Fruit fly (Drosophila melanogaster) whole organism, embryonic: ENCODE results near the gene pot.

Source experiments
- Antp ChIP-seq: fragments of 200-800 bp; sonication (Bioruptor generic); optimal IDR thresholded peaks from 3 replicates; lab custom pipeline; 2016; ENCODE audit warnings: missing biosample characterization, missing genetic modification characterization
- CG10267 ChIP-seq: fragments of 200-800 bp; sonication (Bioruptor generic); optimal IDR thresholded peaks from 2 replicates; lab custom pipeline; 2018; ENCODE audit warnings: missing biosample characterization, mild to moderate bottlenecking, missing genetic modification characterization, moderate library complexity
- CG11456 ChIP-seq: fragments of 200-800 bp; sonication (Bioruptor generic); IDR thresholded peaks from 3 replicates; pipeline ENCODE4 v1.3.6; 2022; ENCODE audit warnings: missing biosample characterization, missing genetic modification characterization
- CG12155 ChIP-seq: fragments of 200-800 bp; sonication (Bioruptor generic); optimal IDR thresholded peaks from 3 replicates; lab custom pipeline; 2016; ENCODE audit warnings: missing biosample characterization, missing genetic modification characterization
- CG12391 ChIP-seq: fragments of 200-800 bp; sonication (Bioruptor generic); optimal IDR thresholded peaks from 3 replicates; lab custom pipeline; 2018; ENCODE audit warnings: missing biosample characterization, mild to moderate bottlenecking, missing genetic modification characterization, moderate library complexity
- CG12659 ChIP-seq: fragments of 200-800 bp; sonication (Bioruptor generic); optimal IDR thresholded peaks from 3 replicates; lab custom pipeline; 2017; ENCODE audit warnings: mild to moderate bottlenecking, missing biosample characterization, missing genetic modification reagents, missing genetic modification characterization
- CG13424 ChIP-seq: fragments of 200-800 bp; sonication (Bioruptor generic); optimal IDR thresholded peaks from 2 replicates; lab custom pipeline; 2019; ENCODE audit warnings: missing biosample characterization, mild to moderate bottlenecking, missing genetic modification characterization, moderate library complexity
- CG14441 ChIP-seq: fragments of 200-800 bp; sonication (Bioruptor generic); IDR thresholded peaks from 2 replicates; pipeline ENCODE4 v1.3.6; 2022; ENCODE audit warnings: missing biosample characterization, missing genetic modification characterization
- CG17328 ChIP-seq: fragments of 200-800 bp; sonication (Bioruptor generic); IDR thresholded peaks from 2 replicates; pipeline ENCODE4 v1.3.6; 2022; ENCODE audit warnings: missing biosample characterization, missing genetic modification characterization
- CG17359 ChIP-seq: fragments of 200-800 bp; sonication (Bioruptor generic); optimal IDR thresholded peaks from 3 replicates; lab custom pipeline; 2018; ENCODE audit warnings: missing biosample characterization, mild to moderate bottlenecking, missing genetic modification characterization, moderate library complexity
- CG17802 ChIP-seq: fragments of 200-800 bp; sonication (Bioruptor generic); optimal IDR thresholded peaks from 2 replicates; lab custom pipeline; 2018; ENCODE audit warnings: missing biosample characterization, mild to moderate bottlenecking, missing genetic modification characterization, moderate library complexity
- CG18262 ChIP-seq: fragments of 200-800 bp; optimal IDR thresholded peaks from 3 replicates; lab custom pipeline; 2019; ENCODE audit warnings: missing biosample characterization, mild to moderate bottlenecking, missing genetic modification characterization, moderate library complexity
- CG3163 ChIP-seq: fragments of 200-800 bp; sonication (Bioruptor generic); optimal IDR thresholded peaks from 3 replicates; lab custom pipeline; 2016; ENCODE audit warnings: missing biosample characterization, missing genetic modification characterization
- CG3281 ChIP-seq: fragments of 200-800 bp; sonication (Bioruptor generic); optimal IDR thresholded peaks from 3 replicates; lab custom pipeline; 2017; ENCODE audit warnings: missing biosample characterization, mild to moderate bottlenecking, missing genetic modification characterization
- CG3847 ChIP-seq: fragments of 200-800 bp; sonication (Bioruptor generic); IDR thresholded peaks from 2 replicates; pipeline ENCODE4 v1.3.6; 2022; ENCODE audit warnings: missing biosample characterization, missing genetic modification characterization
- CG42726 ChIP-seq: fragments of 200-800 bp; sonication (Bioruptor generic); IDR thresholded peaks from 2 replicates; pipeline ENCODE4 v1.3.6; 2022; ENCODE audit warnings: missing biosample characterization, missing genetic modification characterization; ENCODE audit not compliant: partially characterized antibody
- CG6272 ChIP-seq: fragments of 200-800 bp; sonication (Bioruptor generic); IDR thresholded peaks from 2 replicates; pipeline ENCODE4 v1.3.6; 2022; ENCODE audit warnings: missing biosample characterization, missing genetic modification characterization
- CG7786 ChIP-seq: fragments of 200-800 bp; sonication (Bioruptor generic); optimal IDR thresholded peaks from 2 replicates; lab custom pipeline; 2016; ENCODE audit warnings: missing biosample characterization, missing genetic modification characterization
- Camta ChIP-seq: fragments of 200-800 bp; sonication (Bioruptor generic); optimal IDR thresholded peaks from 2 replicates; lab custom pipeline; 2016; ENCODE audit warnings: missing biosample characterization, missing genetic modification characterization
- Drgx ChIP-seq: fragments of 200-800 bp; sonication (Bioruptor generic); IDR thresholded peaks from 2 replicates; pipeline ENCODE4 v1.3.6; 2022; ENCODE audit warnings: missing biosample characterization, missing genetic modification characterization
- Ets65A ChIP-seq: fragments of 200-800 bp; sonication (Bioruptor generic); peaks from one replicate; lab custom pipeline; 2016; ENCODE audit warnings: missing biosample characterization, missing genetic modification characterization
- Ets97D ChIP-seq: fragments of 200-800 bp; sonication (Bioruptor generic); optimal IDR thresholded peaks from 3 replicates; lab custom pipeline; 2016; ENCODE audit warnings: missing biosample characterization, missing genetic modification characterization
- GATAe ChIP-seq: fragments of 200-800 bp; sonication (Bioruptor generic); conservative IDR thresholded peaks from 2 replicates; pipeline ENCODE4 v1.3.6; 2022; ENCODE audit warnings: missing biosample characterization, missing genetic modification characterization
- HLH54F ChIP-seq: fragments of 200-800 bp; sonication (Bioruptor generic); optimal IDR thresholded peaks from 3 replicates; lab custom pipeline; 2016; ENCODE audit warnings: missing biosample characterization, missing genetic modification characterization
- Hr78 ChIP-seq, 2 experiments: fragments of 200-800 bp in 1 of 2; fragments of >200 bp in 1 of 2; sonication (Bioruptor generic) in 1 of 2; optimal IDR thresholded peaks; 2 replicates each; lab custom pipeline; 2017 to 2019; ENCODE audit warnings: missing biosample characterization in 2 of 2, missing genetic modification characterization in 2 of 2, mild to moderate bottlenecking in 1 of 2, moderate library complexity in 1 of 2
- Jarid2 ChIP-seq: fragments of 200-800 bp; sonication (Bioruptor generic); optimal IDR thresholded peaks from 3 replicates; lab custom pipeline; 2017; ENCODE audit warnings: mild to moderate bottlenecking, missing biosample characterization, missing genetic modification reagents, missing genetic modification characterization
- Nf-YC ChIP-seq: fragments of 200-800 bp; optimal IDR thresholded peaks from 3 replicates; lab custom pipeline; 2019; ENCODE audit warnings: missing biosample characterization, mild to moderate bottlenecking, missing genetic modification characterization, moderate library complexity
- Scr ChIP-seq: fragments of 200-800 bp; sonication (Bioruptor generic); IDR thresholded peaks from 2 replicates; pipeline ENCODE4 v1.3.6; 2022; ENCODE audit warnings: missing biosample characterization, missing genetic modification characterization; ENCODE audit not compliant: partially characterized antibody
- Side ChIP-seq: fragments of 200-800 bp; sonication (Bioruptor generic); optimal IDR thresholded peaks from 2 replicates; lab custom pipeline; 2016; ENCODE audit warnings: missing biosample characterization, missing genetic modification characterization
- Sox100B ChIP-seq: fragments of 200-800 bp; sonication (Bioruptor generic); optimal IDR thresholded peaks from 3 replicates; lab custom pipeline; 2018; ENCODE audit warnings: missing biosample characterization, mild to moderate bottlenecking, missing genetic modification characterization
- Sox102F ChIP-seq: fragments of 200-800 bp; sonication (Bioruptor generic); optimal IDR thresholded peaks from 2 replicates; lab custom pipeline; 2018; ENCODE audit warnings: missing biosample characterization, mild to moderate bottlenecking, missing genetic modification characterization, moderate library complexity
- ase ChIP-seq: fragments of 200-800 bp; sonication (Bioruptor generic); IDR thresholded peaks from 3 replicates; pipeline ENCODE4 v1.3.6; 2022; ENCODE audit warnings: missing biosample characterization, missing genetic modification characterization
- bcd ChIP-seq: fragments of 200-800 bp; sonication (Bioruptor generic); optimal IDR thresholded peaks from 2 replicates; lab custom pipeline; 2017; ENCODE audit warnings: missing biosample characterization, mild to moderate bottlenecking, missing genetic modification characterization
- cato ChIP-seq: fragments of 200-800 bp; sonication (Bioruptor generic); optimal IDR thresholded peaks from 2 replicates; lab custom pipeline; 2016; ENCODE audit warnings: missing biosample characterization, missing genetic modification characterization, borderline replicate concordance
- ci ChIP-seq: fragments of 200-800 bp; sonication (Bioruptor generic); IDR thresholded peaks from 3 replicates; pipeline ENCODE4 v1.3.6; 2022; ENCODE audit warnings: missing biosample characterization, missing genetic modification characterization
- dmrt99B ChIP-seq: fragments of 200-800 bp; sonication (Bioruptor generic); optimal IDR thresholded peaks from 2 replicates; lab custom pipeline; 2018; ENCODE audit warnings: missing biosample characterization, mild to moderate bottlenecking, missing genetic modification characterization, moderate library complexity
- eve ChIP-seq, 2 experiments: fragments of >200 bp; optimal IDR thresholded peaks; 2 replicates each; lab custom pipeline; 2017; ENCODE audit warnings: missing biosample characterization in 2 of 2, missing genetic modification characterization in 2 of 2
- grn ChIP-seq: fragments of 200-800 bp; sonication (Bioruptor generic); optimal IDR thresholded peaks from 3 replicates; lab custom pipeline; 2017; ENCODE audit warnings: missing biosample characterization, missing genetic modification characterization
- mld ChIP-seq: fragments of 200-800 bp; sonication (Bioruptor generic); IDR thresholded peaks from 3 replicates; pipeline ENCODE4 v1.3.6; 2022; ENCODE audit warnings: missing biosample characterization, missing genetic modification characterization; ENCODE audit not compliant: partially characterized antibody
- prd ChIP-seq, 3 experiments: fragments of >200 bp in 2 of 3; fragments of 200-800 bp in 1 of 3; sonication (Bioruptor generic) in 1 of 3; optimal IDR thresholded peaks in 2 of 3; IDR thresholded peaks in 1 of 3; 2 replicates in 2 of 3; 3 replicates in 1 of 3; pipeline versions ENCODE4 v1.3.6 to Lab custom; 2017 to 2022; ENCODE audit warnings: missing biosample characterization in 1 of 3, missing genetic modification characterization in 1 of 3
- pzg ChIP-seq: fragments of 200-800 bp; sonication (Bioruptor generic); optimal IDR thresholded peaks from 3 replicates; lab custom pipeline; 2018; ENCODE audit warnings: missing biosample characterization, mild to moderate bottlenecking, missing genetic modification characterization, moderate library complexity
- repo ChIP-seq: fragments of 200-800 bp; sonication (Bioruptor generic); optimal IDR thresholded peaks from 2 replicates; lab custom pipeline; 2016; ENCODE audit warnings: missing biosample characterization, missing genetic modification characterization
- sd ChIP-seq: fragments of 200-800 bp; sonication (Bioruptor generic); optimal IDR thresholded peaks from 3 replicates; lab custom pipeline; 2018; ENCODE audit warnings: missing biosample characterization, mild to moderate bottlenecking, missing genetic modification characterization, moderate library complexity
- sima ChIP-seq: fragments of 200-800 bp; sonication (Bioruptor generic); optimal IDR thresholded peaks from 2 replicates; lab custom pipeline; 2016; ENCODE audit warnings: missing biosample characterization, missing genetic modification characterization
- sisA ChIP-seq: fragments of 200-800 bp; sonication (Bioruptor generic); IDR thresholded peaks from 2 replicates; pipeline ENCODE4 v1.3.6; 2022; ENCODE audit warnings: missing biosample characterization, missing genetic modification characterization
- sob ChIP-seq: fragments of 200-800 bp; sonication (Bioruptor generic); IDR thresholded peaks from 2 replicates; pipeline ENCODE4 v1.3.6; 2022; ENCODE audit warnings: missing biosample characterization, missing genetic modification characterization
- sqz ChIP-seq: fragments of 200-800 bp; sonication (Bioruptor generic); optimal IDR thresholded peaks from 3 replicates; lab custom pipeline; 2018; ENCODE audit warnings: missing biosample characterization, mild to moderate bottlenecking, missing genetic modification characterization
- unc-4 ChIP-seq: fragments of 200-800 bp; sonication (Bioruptor generic); IDR thresholded peaks from 2 replicates; pipeline ENCODE4 v1.3.6; 2022; ENCODE audit warnings: missing biosample characterization, missing genetic modification characterization; ENCODE audit not compliant: partially characterized antibody
- vnd ChIP-seq: fragments of 200-800 bp; sonication (Bioruptor generic); IDR thresholded peaks from 3 replicates; pipeline ENCODE4 v1.3.6; 2022; ENCODE audit warnings: missing biosample characterization, missing genetic modification characterization; ENCODE audit not compliant: partially characterized antibody

The pot gene

dm6 chrX:11886976-11887375 lies 30.1 kb downstream of the pot start, which contains the start of the genes CG10353 and SelG (continued):
- TF ChIP-seq CG3847 (peak; percentile 68), unc-4 (GFP tag; lab: Robert Waterston, UW) (peak; percentile 82), mld (GFP tag; lab: Robert Waterston, UW) (peak; percentile 45; the same call in 1 of the 3 replicates), grn (GFP tag; lab: Kevin White, UChicago) (no peak), Sox100B (no peak), Antp (GFP tag; lab: Kevin White, UChicago) (peak; percentile 66), sima (GFP tag; lab: Kevin White, UChicago) (no peak), Jarid2 (GFP tag; lab: Kevin White, UChicago) (peak; percentile 14), vnd (GFP tag; lab: Robert Waterston, UW) (peak; percentile 63), dmrt99B (tag; lab: Kevin White, UChicago) (no peak), CG12155 (peak; percentile 33), CG18262 (tag; lab: Kevin White, UChicago) (peak; percentile 18), Ets97D (GFP tag; lab: Kevin White, UChicago) (peak; percentile 65), Nf-YC (tag; lab: Kevin White, UChicago) (peak; percentile 22), Drgx (no peak), ase (no peak), CG13424 (tag; lab: Kevin White, UChicago) (peak; percentile 13), Camta (peak; percentile 41), CG14441 (GFP tag; lab: Robert Waterston, UW) (no peak), CG17328 (no peak), Hr78 (GFP tag; optimal IDR thresholded peaks at IDR 0.05; lab: Kevin White, UChicago) (no peak), Scr (GFP tag; lab: Robert Waterston, UW) (peak; percentile 80), CG6272 (no peak), sisA (GFP tag; lab: Robert Waterston, UW) (no peak), bcd (GFP tag; lab: Kevin White, UChicago) (peak; percentile 26), CG42726 (GFP tag; lab: Robert Waterston, UW) (peak; percentile 70; the same call in 1 of the 2 replicates), CG3163 (GFP tag; lab: Kevin White, UChicago) (peak; percentile 27), prd (optimal IDR thresholded peaks at IDR 0.05; lab: Kevin White, UChicago) (no peak), prd (GFP tag; IDR thresholded peaks at IDR 0.05; lab: Robert Waterston, UW) (0 out of 3 replicates have a peak, but pooled peaks have one; percentile 12), sqz (GFP tag; lab: Kevin White, UChicago) (peak; percentile 21), CG7786 (GFP tag; lab: Kevin White, UChicago) (peak; percentile 43), repo (GFP tag; lab: Kevin White, UChicago) (peak; percentile 38), cato (GFP tag; lab: Kevin White, UChicago) (no peak), CG3281 (GFP tag; lab: Kevin White, UChicago) (peak; percentile 24), CG17359 (no peak), Ets65A (GFP tag; lab: Kevin White, UChicago) (peak; percentile 83), ci (GFP tag; lab: Robert Waterston, UW) (peak; percentile 56; the same call in 2 of the 3 replicates), sob (peak; percentile 53), Sox102F (GFP tag; lab: Kevin White, UChicago) (no peak), pzg (GFP tag; lab: Kevin White, UChicago) (peak; percentile 93), CG12391 (peak; percentile 40), sd (peak; percentile 58), CG17802 (tag; lab: Kevin White, UChicago) (no peak), CG12659 (GFP tag; lab: Kevin White, UChicago) (peak; percentile 73), CG10267 (peak; percentile 95), CG11456 (peak; percentile 54; the same call in 1 of the 3 replicates), GATAe (GFP tag; lab: Robert Waterston, UW) (no peak), Side (GFP tag; lab: Kevin White, UChicago) (peak; percentile 29), HLH54F (GFP tag; lab: Kevin White, UChicago) (peak; percentile 56), eve (GFP tag; optimal IDR thresholded peaks at IDR 0.05; lab: Kevin White, UChicago) (no peak)
